Worm (Caenorhabditis elegans): Measurements from ENCODE around the gene clec-129.
A peak's percentile ranks its signal among the peaks of the same experiment; 100 is the strongest.

clec-129 gene

DNA sequence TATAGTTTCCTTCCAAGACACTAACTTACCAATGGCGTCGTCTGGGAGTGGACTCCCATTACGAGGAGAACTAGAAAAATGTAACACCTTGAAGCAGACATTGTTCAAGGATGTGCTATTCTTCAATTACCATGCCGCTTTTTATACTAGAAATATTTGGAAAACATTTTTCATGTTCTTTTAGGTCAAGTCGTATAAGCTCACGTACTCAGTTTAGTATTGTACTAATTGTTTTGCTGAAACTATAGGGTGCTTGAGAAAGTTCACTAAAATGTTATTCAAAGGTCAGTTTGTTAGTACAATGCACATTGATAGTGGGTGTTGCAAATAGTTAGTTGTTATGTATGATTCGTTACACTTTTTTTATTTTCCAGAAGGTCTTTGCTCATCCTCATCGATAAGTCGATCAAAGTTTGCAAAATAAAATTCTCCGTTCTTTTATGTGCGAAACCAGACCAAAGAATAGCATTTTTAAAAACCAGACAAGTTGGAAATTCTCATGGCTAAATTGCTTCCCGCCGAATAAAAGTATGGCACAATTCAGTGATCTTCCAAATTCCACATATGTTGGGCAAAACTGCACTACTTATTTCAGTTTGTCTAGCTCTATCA, at the start of gene clec-129, which contains the start of gene clec-128:
Gene clec-129 (plus strand): TSS at position 562 of the 612 bp plus-strand sequence.
Gene clec-128 (minus strand): TSS at position 101 of the 612 bp plus-strand sequence.
- TF ChIP-seq him-1 (tag; optimal IDR thresholded peaks at IDR 0.05) (no peak), dao-5 (tag; optimal IDR thresholded peaks at IDR 0.05) (no peak), W03F9.2 (tag; optimal IDR thresholded peaks at IDR 0.05) (no peak)

- TF ChIP-seq W03F9.2 (tag; optimal IDR thresholded peaks at IDR 0.05) (peak; percentile 10), him-1 (tag; optimal IDR thresholded peaks at IDR 0.05) (peak; percentile 51)
Measured at ce11 chrII:3523547-3523946, 47.7 kb upstream of the clec-129 start.

- no peak for TF ChIP-seq him-1 (tag; optimal IDR thresholded peaks at IDR 0.05)
- no peak for TF ChIP-seq dao-5 (tag; optimal IDR thresholded peaks at IDR 0.05)
- TF ChIP-seq W03F9.2 (tag; optimal IDR thresholded peaks at IDR 0.05) = no peak
Measured at ce11 chrII:3524097-3524496, 47.2 kb upstream of the clec-129 start, which contains the start of gene col-72. Gene col-72, minus strand, starts transcription at chrII:3524197.

DNA sequence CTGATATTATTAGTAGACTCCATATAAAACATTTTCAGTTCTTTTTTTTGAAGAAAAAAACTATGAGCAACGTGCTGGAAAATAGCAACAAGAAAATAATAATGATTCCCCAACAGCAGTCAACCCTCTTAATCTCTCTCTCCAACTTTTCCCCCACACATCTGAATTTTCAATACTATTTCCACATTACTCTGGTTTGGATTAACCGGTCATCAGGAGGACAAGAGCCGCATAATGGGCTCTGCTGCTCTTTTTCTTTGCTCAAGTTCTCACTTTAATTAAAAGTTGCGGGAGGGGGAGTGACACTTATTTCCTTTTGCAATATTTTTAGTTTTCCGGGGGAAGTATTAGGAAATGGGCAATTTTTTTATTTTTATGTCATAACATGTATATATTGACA, 43.8 kb upstream of the clec-129 start:
- TF ChIP-seq dao-5 (tag; optimal IDR thresholded peaks at IDR 0.05) = no peak
- no peak for TF ChIP-seq W03F9.2 (tag; optimal IDR thresholded peaks at IDR 0.05)
- TF ChIP-seq him-1 (tag; optimal IDR thresholded peaks at IDR 0.05) = no peak

ce11 chrII:3528256-3528655, 43.0 kb upstream of the clec-129 start, which contains the start of gene ncs-6:
Gene ncs-6, minus strand, starts transcription at chrII:3528516.
- TF ChIP-seq him-1 (tag; optimal IDR thresholded peaks at IDR 0.05) (no peak), dao-5 (tag; optimal IDR thresholded peaks at IDR 0.05) (no peak), W03F9.2 (tag; optimal IDR thresholded peaks at IDR 0.05) (no peak)

- TF ChIP-seq W03F9.2 (tag; optimal IDR thresholded peaks at IDR 0.05) = no peak
- TF ChIP-seq him-1 (tag; optimal IDR thresholded peaks at IDR 0.05) = no peak
- no peak for TF ChIP-seq dao-5 (tag; optimal IDR thresholded peaks at IDR 0.05)
Measured at ce11 chrII:3540151-3540550, 31.1 kb upstream of the clec-129 start.

DNA sequence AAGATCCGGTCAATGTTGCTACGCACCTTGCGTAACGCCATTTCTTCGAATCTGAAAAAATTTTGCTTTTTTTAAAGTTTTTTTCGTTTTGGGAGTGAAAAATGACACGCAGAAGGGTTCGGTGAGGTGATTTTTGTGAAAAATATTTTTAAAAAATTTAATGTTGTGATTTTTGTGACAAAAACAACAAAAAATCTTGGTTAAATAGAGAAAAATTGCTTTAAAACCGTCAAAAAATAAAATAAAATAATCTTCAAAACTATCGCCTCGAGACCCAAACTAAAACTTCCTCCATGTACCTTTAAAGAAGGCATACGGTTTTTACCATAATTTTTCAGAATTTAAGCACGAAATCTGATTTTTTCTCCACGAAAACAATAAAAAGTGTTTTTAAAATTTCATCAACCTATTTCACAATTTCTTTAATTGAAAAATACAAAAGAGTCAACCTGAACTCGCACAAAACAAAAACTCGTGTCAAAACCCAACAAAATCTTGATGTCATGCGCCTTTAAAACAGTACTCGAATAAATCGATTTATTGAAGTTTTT, 24.8 kb upstream of the clec-129 start, which contains the start of gene apd-3:
Gene apd-3 (minus strand): TSS at position 51 of the 551 bp plus-strand sequence.
- TF ChIP-seq him-1 (tag; optimal IDR thresholded peaks at IDR 0.05) (no peak), dao-5 (tag; optimal IDR thresholded peaks at IDR 0.05) (no peak), W03F9.2 (tag; optimal IDR thresholded peaks at IDR 0.05) (no peak)

DNA sequence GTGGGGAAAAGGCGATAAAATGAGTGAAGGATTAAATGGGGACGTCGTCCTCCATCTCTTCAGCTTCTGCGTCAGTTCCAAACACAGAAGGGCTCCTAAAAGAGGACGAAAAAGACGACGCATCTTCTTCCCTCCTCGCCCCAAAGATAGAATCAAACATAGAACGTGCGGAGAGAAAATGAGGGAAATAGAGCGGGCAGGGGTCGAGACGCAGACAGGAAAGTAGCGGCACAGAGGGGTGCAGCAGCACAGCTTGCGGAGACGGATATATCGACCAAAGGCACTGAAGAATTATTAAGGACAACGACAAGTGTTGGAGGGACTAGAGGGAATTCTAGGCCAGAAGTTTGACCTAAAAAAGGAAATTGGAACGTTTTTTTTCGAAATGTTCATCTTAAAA, 24.0 kb upstream of the clec-129 start:
- TF ChIP-seq W03F9.2 (tag; optimal IDR thresholded peaks at IDR 0.05) (no peak), him-1 (tag; optimal IDR thresholded peaks at IDR 0.05) (peak; percentile 3)

DNA sequence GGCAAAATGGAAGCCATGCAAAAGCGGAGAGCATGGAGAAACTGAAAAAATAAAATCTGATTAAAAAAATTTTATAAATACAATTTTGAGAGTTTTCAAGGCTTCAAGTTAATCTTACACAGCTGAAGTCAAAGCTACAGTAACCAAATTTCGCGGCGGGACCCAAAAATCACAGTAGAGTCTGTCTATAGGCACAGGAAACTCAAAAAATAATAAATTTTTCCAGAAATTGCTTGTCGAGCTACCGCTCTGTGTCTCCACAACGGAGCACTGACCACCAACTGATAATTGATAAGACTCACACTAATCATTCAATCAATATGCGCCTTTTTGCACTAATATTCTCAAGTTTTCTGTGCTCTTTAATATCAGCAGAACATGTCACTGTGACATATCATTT, 20.9 kb upstream of the clec-129 start, which contains the start of gene W10G11.19:
Gene W10G11.19 (plus strand): TSS at position 301 of the 400 bp plus-strand sequence.
- TF ChIP-seq W03F9.2 (tag; optimal IDR thresholded peaks at IDR 0.05) = no peak
- TF ChIP-seq him-1 (tag; optimal IDR thresholded peaks at IDR 0.05) = no peak
- TF ChIP-seq dao-5 (tag; optimal IDR thresholded peaks at IDR 0.05) = no peak

- TF ChIP-seq W03F9.2 (tag; optimal IDR thresholded peaks at IDR 0.05) (peak; percentile 41), him-1 (tag; optimal IDR thresholded peaks at IDR 0.05) (no peak)
Measured at ce11 chrII:3553453-3553852, 17.8 kb upstream of the clec-129 start, which contains the start of gene dnc-3. Gene dnc-3, plus strand, starts transcription at chrII:3553724.

DNA sequence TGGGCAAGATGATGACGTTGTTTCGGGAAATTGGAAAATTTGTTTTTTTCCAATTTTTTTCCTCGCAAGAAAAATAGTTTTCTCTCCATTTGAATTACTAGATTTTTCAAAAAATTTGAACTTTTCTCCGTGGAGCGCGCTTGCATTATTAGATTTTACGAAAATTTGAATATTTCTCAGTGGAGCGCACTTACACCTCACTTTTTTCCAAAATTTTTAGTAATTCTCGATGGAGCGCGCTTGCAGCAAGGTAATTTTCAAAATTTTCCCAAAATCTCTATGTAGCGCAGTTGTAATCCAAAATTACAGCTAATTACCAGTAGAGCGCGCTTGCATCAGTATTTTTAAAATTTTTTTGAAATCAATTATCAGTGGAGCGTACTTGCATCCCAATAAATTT, 16.6 kb upstream of the clec-129 start:
- TF ChIP-seq W03F9.2 (tag; optimal IDR thresholded peaks at IDR 0.05) (no peak), dao-5 (tag; optimal IDR thresholded peaks at IDR 0.05) (no peak), him-1 (tag; optimal IDR thresholded peaks at IDR 0.05) (no peak)

- TF ChIP-seq him-1 (tag; optimal IDR thresholded peaks at IDR 0.05) = no peak
- TF ChIP-seq W03F9.2 (tag; optimal IDR thresholded peaks at IDR 0.05) = no peak
- no peak for TF ChIP-seq dao-5 (tag; optimal IDR thresholded peaks at IDR 0.05)
Measured at ce11 chrII:3555281-3555680, 16.0 kb upstream of the clec-129 start.

DNA sequence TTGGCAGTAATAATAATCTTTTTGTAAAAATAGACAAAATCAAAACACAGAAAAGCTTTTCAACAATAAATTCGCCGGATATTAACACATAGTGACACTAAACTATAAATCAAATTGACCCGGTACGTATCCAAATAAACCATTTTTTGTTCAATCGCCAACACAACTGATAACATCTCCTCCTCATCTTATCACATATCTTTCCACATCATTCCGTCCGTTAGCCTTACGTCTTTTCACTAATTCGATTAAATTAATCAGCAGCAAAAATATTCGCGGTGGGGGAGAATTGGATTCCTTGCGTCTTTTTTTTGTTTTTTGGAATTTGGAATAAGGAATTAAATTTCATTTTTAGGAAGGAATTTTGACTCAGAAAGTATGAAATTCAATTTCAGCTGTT, 14.7 kb upstream of the clec-129 start:
- TF ChIP-seq him-1 (tag; optimal IDR thresholded peaks at IDR 0.05) = no peak
- no peak for TF ChIP-seq dao-5 (tag; optimal IDR thresholded peaks at IDR 0.05)
- TF ChIP-seq W03F9.2 (tag; optimal IDR thresholded peaks at IDR 0.05) = no peak

DNA sequence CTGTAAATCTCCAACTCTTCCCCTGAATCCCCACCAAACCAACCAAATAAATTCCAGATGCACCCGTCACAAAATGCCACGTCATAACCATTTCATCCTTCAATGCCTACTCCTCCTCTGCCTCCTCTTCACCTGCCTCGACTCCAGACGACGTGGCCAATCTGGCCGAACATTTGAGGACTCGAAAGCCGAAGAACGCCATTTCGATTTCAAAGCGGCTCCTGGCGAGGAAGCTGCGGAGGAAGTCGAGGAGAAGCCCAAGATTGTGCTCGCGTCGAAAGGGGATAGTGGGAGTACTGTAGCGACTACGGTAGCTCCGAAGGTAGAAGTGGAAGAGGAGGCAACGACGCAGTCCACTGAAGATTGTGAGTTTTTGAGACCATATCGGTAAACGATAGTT, 13.9 kb upstream of the clec-129 start, which contains the start of gene lgc-45:
Gene lgc-45 (plus strand): TSS at position 56 of the 400 bp plus-strand sequence.
- no peak for TF ChIP-seq him-1 (tag; optimal IDR thresholded peaks at IDR 0.05)
- TF ChIP-seq dao-5 (tag; optimal IDR thresholded peaks at IDR 0.05) = no peak
- no peak for TF ChIP-seq W03F9.2 (tag; optimal IDR thresholded peaks at IDR 0.05)

Data from whole organism, L4/young adult.